Worm (Caenorhabditis elegans) whole organism, late embryonic: ENCODE results near the gene F08D12.12.

ENCODE experiments used
- hlh-30 ChIP-seq: sonication (generic microtip); optimal IDR thresholded peaks from 2 replicates; lab custom pipeline; 2017; ENCODE audit warnings: antibody characterized with exemption, missing genetic modification characterization, missing compliant biosample characterization; ENCODE audit not compliant: insufficient read depth
- odd-2 ChIP-seq: sonication (generic microtip); optimal IDR thresholded peaks from 2 replicates; lab custom pipeline; 2017; ENCODE audit warnings: antibody characterized with exemption, mild to moderate bottlenecking, missing genetic modification characterization, missing compliant biosample characterization

DNA sequence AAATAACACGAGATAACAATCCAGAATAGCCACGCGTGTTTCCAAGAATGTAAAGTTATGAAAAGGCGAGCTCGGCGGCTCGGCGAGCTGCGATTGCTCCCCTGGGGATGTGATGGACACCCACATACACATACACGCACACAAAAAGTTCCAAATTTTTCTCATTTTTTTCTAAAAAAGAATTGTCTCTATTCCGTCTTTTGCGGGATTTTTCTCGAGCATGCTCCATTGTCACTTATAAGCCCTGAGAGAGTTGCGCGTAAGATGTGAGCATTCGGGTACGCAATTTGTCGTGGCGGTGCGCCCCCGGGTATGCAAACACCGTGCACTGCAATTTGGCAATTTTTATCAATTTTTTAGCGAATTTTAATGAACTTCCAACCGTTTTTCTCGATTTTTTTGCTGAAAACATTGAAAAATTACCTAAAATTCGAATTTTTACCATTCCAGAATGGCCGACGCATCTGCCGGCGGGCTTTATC is at the start of gene F08D12.12, which contains the start of gene srpa-72:
- TF ChIP-seq odd-2 (tag; lab: Kevin White, UChicago) (no peak), hlh-30 (no peak)
